Worm (Caenorhabditis elegans): ENCODE results near the gene hum-4.
A peak's percentile ranks its signal among the peaks of the same experiment; 100 is the strongest.

The hum-4 gene

ce11 chrX:11465215-11465614, 31.8 kb upstream of the hum-4 start, which contains the start of gene lin-14 (continued):
- no peak for TF ChIP-seq ceh-6 (GFP tag; optimal IDR thresholded peaks at IDR 0.05)
- no peak for TF ChIP-seq ceh-2 (tag; optimal IDR thresholded peaks at IDR 0.05)
- no peak for TF ChIP-seq che-1 (tag; optimal IDR thresholded peaks at IDR 0.05)
- no peak for TF ChIP-seq ceh-22 (tag; optimal IDR thresholded peaks at IDR 0.05)
- no peak for TF ChIP-seq K09A11.1 (tag; optimal IDR thresholded peaks at IDR 0.05; ENCODE audit: insufficient read depth)
- no peak for TF ChIP-seq F13H6.1 (tag; optimal IDR thresholded peaks at IDR 0.05)
- TF ChIP-seq ceh-9 (tag; optimal IDR thresholded peaks at IDR 0.05), result no peak
- TF ChIP-seq fkh-10 (GFP tag; optimal IDR thresholded peaks at IDR 0.05), result no peak
- no peak for TF ChIP-seq dve-1 (tag; optimal IDR thresholded peaks at IDR 0.05)
- TF ChIP-seq pag-3 (tag; optimal IDR thresholded peaks at IDR 0.05; ENCODE audit: borderline replicate concordance), result no peak
- TF ChIP-seq dmd-4 (tag; optimal IDR thresholded peaks at IDR 0.05; ENCODE audit: borderline replicate concordance), result no peak
- no peak for TF ChIP-seq pat-9 (tag; optimal IDR thresholded peaks at IDR 0.05)
- no peak for TF ChIP-seq unc-42 (tag; optimal IDR thresholded peaks at IDR 0.05)
- no peak for TF ChIP-seq unc-86 (tag; optimal IDR thresholded peaks at IDR 0.05)
- TF ChIP-seq tbx-7 (tag; optimal IDR thresholded peaks at IDR 0.05), result no peak
- TF ChIP-seq pha-4 (tag; optimal IDR thresholded peaks at IDR 0.05), result no peak
- TF ChIP-seq ceh-48 (tag; optimal IDR thresholded peaks at IDR 0.05), result no peak
- no peak for TF ChIP-seq pha-2 (tag; optimal IDR thresholded peaks at IDR 0.05)
- peak; percentile 26 for TF ChIP-seq fax-1 (tag; optimal IDR thresholded peaks at IDR 0.05)
- no peak for TF ChIP-seq eyg-1 (tag; optimal IDR thresholded peaks at IDR 0.05)
- TF ChIP-seq ets-4 (tag; optimal IDR thresholded peaks at IDR 0.05), result peak; percentile 32
- peak; percentile 14 for TF ChIP-seq ceh-14 (tag; optimal IDR thresholded peaks at IDR 0.05)
- TF ChIP-seq syd-9 (tag; optimal IDR thresholded peaks at IDR 0.05), result no peak
- TF ChIP-seq ceh-31 (tag; optimal IDR thresholded peaks at IDR 0.05), result peak; percentile 67
- peak; percentile 32 for TF ChIP-seq pros-1 (tag; optimal IDR thresholded peaks at IDR 0.05)
- TF ChIP-seq ceh-24 (tag; optimal IDR thresholded peaks at IDR 0.05), result no peak
- no peak for TF ChIP-seq hlh-15 (tag; optimal IDR thresholded peaks at IDR 0.05)
- no peak for TF ChIP-seq gmeb-2 (tag; optimal IDR thresholded peaks at IDR 0.05)
- TF ChIP-seq ceh-45 (GFP tag; IDR thresholded peaks at IDR 0.05), result no peak
- no peak for TF ChIP-seq T23F11.4 (GFP tag; optimal IDR thresholded peaks at IDR 0.05)
- no peak for TF ChIP-seq sox-4 (tag; optimal IDR thresholded peaks at IDR 0.05)
- TF ChIP-seq hlh-30 (tag; optimal IDR thresholded peaks at IDR 0.05; ENCODE audit: insufficient read depth), result no peak
- peak; percentile 56 for TF ChIP-seq ceh-34 (tag; optimal IDR thresholded peaks at IDR 0.05)

- TF ChIP-seq pax-1 (tag; optimal IDR thresholded peaks at IDR 0.05) (no peak), nfya-1 (tag; optimal IDR thresholded peaks at IDR 0.05) (peak; percentile 14), eyg-1 (tag; optimal IDR thresholded peaks at IDR 0.05) (no peak), sdc-2 (tag; optimal IDR thresholded peaks at IDR 0.05) (no peak), ceh-18 (tag; optimal IDR thresholded peaks at IDR 0.05) (peak; percentile 37), dmd-4 (tag; optimal IDR thresholded peaks at IDR 0.05; ENCODE audit: borderline replicate concordance) (no peak), elt-2 (tag; optimal IDR thresholded peaks at IDR 0.05) (peak; percentile 57), ceh-45 (GFP tag; IDR thresholded peaks at IDR 0.05) (no peak), tbx-2 (tag; optimal IDR thresholded peaks at IDR 0.05) (peak; percentile 19), rnt-1 (tag; optimal IDR thresholded peaks at IDR 0.05) (peak; percentile 37)
Measured at ce11 chrX:11464271-11465103, 31.1 kb upstream of the hum-4 start.

All from whole organism, late embryonic.